Worm (Caenorhabditis elegans): Measurements from ENCODE around the gene C30H6.8.

The C30H6.8 gene

ce11 chrIV:17380061-17380680, 2.0 kb upstream of the C30H6.8 start, which contains the start of the genes C30H6.9 and dlat-2:
Gene C30H6.9, minus strand, starts transcription at chrIV:17380170.
Gene dlat-2, plus strand, starts transcription at chrIV:17380626.
- TF ChIP-seq unc-62 (GFP tag; optimal IDR thresholded peaks at IDR 0.05): no peak

DNA sequence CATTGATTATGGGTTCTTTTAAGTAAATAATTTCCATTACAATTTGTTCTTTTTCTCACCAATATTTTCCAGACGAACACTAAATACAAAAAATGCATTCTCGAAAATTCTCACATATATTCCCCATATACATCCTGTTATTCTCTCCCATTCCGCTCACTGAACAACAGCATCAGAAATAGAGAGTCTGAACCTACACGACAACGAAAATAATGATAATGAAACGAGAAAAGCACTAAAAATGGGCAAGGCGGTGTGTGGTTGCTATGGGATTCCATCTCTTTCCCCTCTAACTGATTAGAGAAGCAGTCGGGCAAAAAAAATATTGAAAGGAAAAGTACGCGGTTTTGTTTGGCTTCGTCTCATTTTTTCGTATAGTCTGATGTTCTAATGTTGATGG, 917 bp downstream of the C30H6.8 start, which contains the start of gene C30H6.12:
C30H6.12 (plus strand) TSS at position 301 of the 400 bp plus-strand sequence.
- no peak for TF ChIP-seq unc-62 (GFP tag; optimal IDR thresholded peaks at IDR 0.05)

- no peak for TF ChIP-seq unc-62 (GFP tag; optimal IDR thresholded peaks at IDR 0.05)
Measured at ce11 chrIV:17387442-17387967, 5.4 kb downstream of the C30H6.8 start, which contains the start of gene T02D1.8. Gene T02D1.8, minus strand, starts transcription at chrIV:17387492.

DNA sequence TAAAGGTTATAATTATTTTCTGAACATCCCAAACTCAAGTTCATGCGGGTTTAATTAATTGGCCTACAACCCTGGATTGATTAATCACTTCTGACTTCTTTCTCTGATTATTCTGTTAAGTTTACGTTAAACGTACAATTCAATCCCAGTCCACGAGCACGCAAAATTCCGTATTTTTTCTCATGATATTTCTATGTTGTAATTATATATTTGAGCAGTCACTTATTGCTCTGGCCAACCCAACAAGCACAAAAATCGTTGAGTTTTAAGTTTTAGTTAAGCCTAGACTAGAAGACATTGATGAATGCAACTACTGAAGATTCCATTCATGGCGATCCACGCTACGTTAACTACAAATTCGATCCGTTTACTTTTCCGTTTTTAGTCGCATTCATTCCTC, 13.8 kb downstream of the C30H6.8 start, which contains the start of gene sru-15:
sru-15 (plus strand) TSS at position 301 of the 400 bp plus-strand sequence.
- TF ChIP-seq unc-62 (GFP tag; optimal IDR thresholded peaks at IDR 0.05): no peak

- TF ChIP-seq unc-62 (GFP tag; optimal IDR thresholded peaks at IDR 0.05): no peak
Measured at ce11 chrIV:17399455-17399854, 17.3 kb downstream of the C30H6.8 start, which contains the start of gene T02D1.4. Gene T02D1.4, plus strand, starts transcription at chrIV:17399755.

- no peak for TF ChIP-seq unc-62 (GFP tag; optimal IDR thresholded peaks at IDR 0.05)
Measured at ce11 chrIV:17405530-17405929, 23.4 kb downstream of the C30H6.8 start, which contains the start of gene pmp-4. Gene pmp-4, minus strand, starts transcription at chrIV:17405630.

ce11 chrIV:17406119-17406518, 24.0 kb downstream of the C30H6.8 start:
- no peak for TF ChIP-seq unc-62 (GFP tag; optimal IDR thresholded peaks at IDR 0.05)

ce11 chrIV:17407025-17407424, 24.9 kb downstream of the C30H6.8 start, which contains the start of gene T02D1.7:
Gene T02D1.7, minus strand, starts transcription at chrIV:17407125.
- TF ChIP-seq unc-62 (GFP tag; optimal IDR thresholded peaks at IDR 0.05): no peak

DNA sequence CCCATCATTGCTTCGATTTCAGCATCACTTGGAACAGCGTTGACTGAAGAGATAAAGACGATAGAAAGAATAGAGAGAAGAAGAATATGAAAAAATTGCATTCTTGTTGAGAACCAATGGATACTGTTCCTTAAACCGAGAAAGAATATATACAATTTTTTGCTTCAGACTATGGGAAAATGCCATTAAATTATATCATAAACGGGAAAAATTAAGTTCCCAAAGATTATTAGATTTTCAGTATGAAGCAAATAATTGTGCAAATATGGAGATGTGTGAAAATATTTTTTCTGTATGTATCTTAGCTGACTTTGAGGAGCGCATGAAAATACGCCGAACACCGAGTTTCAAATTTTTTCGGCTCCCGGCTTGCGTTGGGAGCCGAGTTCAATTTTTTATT, 25.4 kb downstream of the C30H6.8 start, which contains the start of gene T02D1.9:
T02D1.9 (minus strand) TSS at position 101 of the 400 bp plus-strand sequence.
- no peak for TF ChIP-seq unc-62 (GFP tag; optimal IDR thresholded peaks at IDR 0.05)

DNA sequence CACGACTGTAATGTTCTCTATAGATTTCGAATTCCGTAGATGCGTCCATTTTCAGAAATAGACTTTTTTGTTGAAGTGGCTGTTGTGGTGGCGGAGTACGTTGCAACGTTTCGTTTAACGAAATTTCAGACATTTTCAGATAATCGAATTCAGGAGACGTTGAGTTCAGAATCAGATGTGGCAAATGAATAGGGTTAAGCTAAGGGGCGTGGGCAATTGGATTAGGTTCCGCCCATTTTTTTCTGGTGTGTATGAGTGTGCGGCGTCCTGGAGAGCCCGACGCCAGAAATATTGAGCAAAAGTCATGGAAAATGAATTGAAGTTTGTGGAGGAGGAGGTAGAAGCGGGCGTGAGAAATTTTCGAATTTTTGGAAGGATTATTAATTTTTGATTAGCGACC, 31.2 kb downstream of the C30H6.8 start:
- no peak for TF ChIP-seq unc-62 (GFP tag; optimal IDR thresholded peaks at IDR 0.05)

DNA sequence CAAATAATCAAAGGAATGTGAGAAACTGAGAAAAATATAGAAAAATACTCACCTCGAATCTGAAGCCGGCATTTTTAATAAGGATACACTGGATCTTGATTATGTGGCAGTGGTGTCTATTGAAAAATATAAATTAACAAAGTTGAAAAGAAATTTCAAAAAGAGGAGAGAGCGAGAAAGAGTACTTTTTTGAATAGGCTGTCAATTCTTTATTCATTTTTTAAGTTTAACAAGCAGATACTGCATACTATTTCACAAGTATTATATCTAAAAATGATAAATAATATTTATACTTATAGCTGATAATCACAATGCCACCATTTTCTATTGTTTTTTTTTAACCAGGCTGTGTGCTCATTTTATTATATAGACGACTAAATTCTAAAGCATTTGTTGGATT, 35.6 kb downstream of the C30H6.8 start, which contains the start of gene npr-26:
npr-26 (minus strand) TSS at position 101 of the 400 bp plus-strand sequence.
- no peak for TF ChIP-seq unc-62 (GFP tag; optimal IDR thresholded peaks at IDR 0.05)

- no peak for TF ChIP-seq unc-62 (GFP tag; optimal IDR thresholded peaks at IDR 0.05)
Measured at ce11 chrIV:17426970-17427369, 44.8 kb downstream of the C30H6.8 start.

DNA sequence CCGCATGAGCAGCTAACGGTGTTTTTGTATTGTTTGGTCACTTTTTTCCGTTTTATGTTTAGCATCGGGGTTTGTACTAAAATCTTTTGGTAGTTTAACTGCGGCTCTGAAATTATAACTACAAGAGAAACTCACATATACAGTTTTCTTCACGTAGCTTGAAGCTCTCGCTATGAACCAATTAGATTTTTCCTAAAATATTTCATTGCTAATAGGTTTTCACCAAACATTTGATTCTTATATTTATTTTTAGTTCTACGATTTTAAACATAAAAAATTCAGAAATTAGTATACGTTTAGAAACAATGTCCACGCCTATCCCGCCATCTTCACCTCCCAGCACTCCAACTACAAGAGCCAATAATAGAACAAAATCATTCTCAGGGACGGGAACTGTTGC, 45.3 kb downstream of the C30H6.8 start, which contains the start of gene C06A12.3:
C06A12.3 (plus strand) TSS at position 301 of the 400 bp plus-strand sequence.
- no peak for TF ChIP-seq unc-62 (GFP tag; optimal IDR thresholded peaks at IDR 0.05)

- no peak for TF ChIP-seq unc-62 (GFP tag; optimal IDR thresholded peaks at IDR 0.05)
Measured at ce11 chrIV:17431287-17431686, 49.2 kb downstream of the C30H6.8 start, which contains the start of gene lact-6. Gene lact-6, minus strand, starts transcription at chrIV:17431387.

DNA sequence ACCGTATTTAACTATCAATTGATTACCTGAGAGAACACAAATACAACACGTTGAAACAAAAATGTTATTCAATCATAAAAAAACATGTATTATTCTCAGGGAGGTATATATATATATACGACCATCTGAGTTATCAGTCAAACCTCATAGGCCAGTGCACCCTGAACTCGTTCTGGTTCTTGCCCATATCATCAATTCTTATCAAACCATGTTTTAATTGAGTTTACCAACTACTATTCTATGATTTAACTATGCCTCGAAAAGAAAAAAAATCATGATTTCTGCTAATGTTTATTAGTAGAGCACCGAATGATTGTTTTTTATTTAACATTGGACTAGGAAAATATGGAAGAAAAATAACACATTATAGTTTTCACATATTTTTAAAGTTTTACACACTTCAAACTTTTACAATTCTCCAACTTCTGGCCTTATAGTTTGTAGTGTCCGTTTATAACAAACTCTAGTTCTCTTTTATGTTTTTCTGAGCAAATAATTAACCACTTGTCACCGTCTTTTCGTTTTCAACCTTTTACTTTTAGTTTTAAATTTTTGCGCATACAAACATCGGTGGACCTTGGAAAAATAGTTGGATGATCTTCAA, 50.2 kb downstream of the C30H6.8 start:
- no peak for TF ChIP-seq unc-62 (GFP tag; optimal IDR thresholded peaks at IDR 0.05)
